Fruit fly (Drosophila melanogaster) whole organism, embryonic: ENCODE results near the gene CG6749.
A peak's percentile ranks its signal among the peaks of the same experiment; 100 is the strongest.

Experiments used
- Aef1 ChIP-seq: fragments of 200-800 bp; sonication (Bioruptor generic); IDR thresholded peaks from 3 replicates; pipeline ENCODE4 v1.3.6; 2022; ENCODE audit warnings: missing biosample characterization, missing genetic modification characterization
- CG10147 ChIP-seq: fragments of 200-800 bp; sonication (Bioruptor generic); optimal IDR thresholded peaks from 2 replicates; lab custom pipeline; 2019; ENCODE audit warnings: missing biosample characterization, mild to moderate bottlenecking, missing genetic modification characterization, moderate library complexity
- CG10431 ChIP-seq: fragments of 200-800 bp; sonication (Bioruptor generic); optimal IDR thresholded peaks from 3 replicates; lab custom pipeline; 2018; ENCODE audit warnings: missing biosample characterization, mild to moderate bottlenecking, missing genetic modification characterization
- CG12104 ChIP-seq: fragments of 200-800 bp; sonication (Bioruptor generic); optimal IDR thresholded peaks from 3 replicates; lab custom pipeline; 2016; ENCODE audit warnings: missing biosample characterization, missing genetic modification characterization
- CG12299 ChIP-seq: fragments of 200-800 bp; sonication (Bioruptor generic); optimal IDR thresholded peaks from 2 replicates; lab custom pipeline; 2018; ENCODE audit warnings: missing biosample characterization, mild to moderate bottlenecking, missing genetic modification characterization
- CG14441 ChIP-seq: fragments of 200-800 bp; sonication (Bioruptor generic); IDR thresholded peaks from 2 replicates; pipeline ENCODE4 v1.3.6; 2022; ENCODE audit warnings: missing biosample characterization, missing genetic modification characterization
- CG14965 ChIP-seq: fragments of 200-800 bp; sonication (Bioruptor generic); optimal IDR thresholded peaks from 2 replicates; lab custom pipeline; 2016; ENCODE audit warnings: missing biosample characterization, missing genetic modification characterization, borderline replicate concordance
- CG16779 ChIP-seq: fragments of 200-800 bp; sonication (Bioruptor generic); IDR thresholded peaks from 2 replicates; pipeline ENCODE4 v1.3.6; 2022; ENCODE audit warnings: missing biosample characterization, missing genetic modification characterization
- CG16813 ChIP-seq: fragments of 200-800 bp; sonication (Bioruptor generic); IDR thresholded peaks from 3 replicates; pipeline ENCODE4 v1.3.6; 2022; ENCODE audit warnings: missing biosample characterization, missing genetic modification characterization; ENCODE audit not compliant: partially characterized antibody
- CG17612 ChIP-seq: fragments of 200-800 bp; sonication (Bioruptor generic); IDR thresholded peaks from 2 replicates; pipeline ENCODE4 v1.3.6; 2022; ENCODE audit warnings: missing biosample characterization, missing genetic modification characterization
- CG17829 ChIP-seq: fragments of 200-800 bp; optimal IDR thresholded peaks from 2 replicates; lab custom pipeline; 2019; ENCODE audit warnings: missing biosample characterization, mild to moderate bottlenecking, missing genetic modification characterization, moderate library complexity
- CG30020 ChIP-seq: fragments of 200-800 bp; optimal IDR thresholded peaks from 2 replicates; lab custom pipeline; 2019; ENCODE audit warnings: missing biosample characterization, mild to moderate bottlenecking, missing genetic modification characterization, moderate library complexity
- CG4730 ChIP-seq: fragments of 200-800 bp; sonication (Bioruptor generic); IDR thresholded peaks from 2 replicates; pipeline ENCODE4 v1.3.6; 2022; ENCODE audit warnings: missing biosample characterization, missing genetic modification characterization
- CG4820 ChIP-seq: fragments of 200-800 bp; sonication (Bioruptor generic); optimal IDR thresholded peaks from 3 replicates; lab custom pipeline; 2016; ENCODE audit warnings: missing biosample characterization, missing genetic modification characterization
- CG6272 ChIP-seq: fragments of 200-800 bp; sonication (Bioruptor generic); IDR thresholded peaks from 2 replicates; pipeline ENCODE4 v1.3.6; 2022; ENCODE audit warnings: missing biosample characterization, missing genetic modification characterization
- CG6791 ChIP-seq: fragments of 200-800 bp; sonication (Bioruptor generic); IDR thresholded peaks from 3 replicates; pipeline ENCODE4 v1.3.6; 2022; ENCODE audit warnings: missing biosample characterization, missing genetic modification characterization; ENCODE audit not compliant: partially characterized antibody
- CG7987 ChIP-seq: fragments of 200-800 bp; sonication (Bioruptor generic); optimal IDR thresholded peaks from 2 replicates; lab custom pipeline; 2018; ENCODE audit warnings: missing biosample characterization, mild to moderate bottlenecking, missing genetic modification characterization, moderate library complexity
- CTCF ChIP-seq: fragments of 200-800 bp; sonication (Bioruptor generic); optimal IDR thresholded peaks from 2 replicates; lab custom pipeline; 2017; ENCODE audit warnings: missing biosample characterization, mild to moderate bottlenecking, missing genetic modification characterization, moderate library complexity
- CoRest ChIP-seq: fragments of 200-800 bp; sonication (Bioruptor generic); optimal IDR thresholded peaks from 3 replicates; lab custom pipeline; 2018; ENCODE audit warnings: missing biosample characterization, mild to moderate bottlenecking, missing genetic modification characterization, moderate library complexity
- MTF-1 ChIP-seq: fragments of 200-800 bp; sonication (Bioruptor generic); optimal IDR thresholded peaks from 2 replicates; lab custom pipeline; 2018; ENCODE audit warnings: missing biosample characterization, mild to moderate bottlenecking, missing genetic modification characterization, borderline replicate concordance
- Ravus ChIP-seq: fragments of 200-800 bp; sonication (Bioruptor generic); IDR thresholded peaks from 2 replicates; pipeline ENCODE4 v1.3.6; 2022; ENCODE audit warnings: missing biosample characterization, missing genetic modification characterization
- Vsx1 ChIP-seq: fragments of 200-800 bp; sonication (Bioruptor generic); optimal IDR thresholded peaks from 2 replicates; lab custom pipeline; 2017; ENCODE audit warnings: missing biosample characterization, mild to moderate bottlenecking, missing genetic modification characterization, missing genetic modification reagents
- Xbp1 ChIP-seq: fragments of 200-800 bp; sonication (Bioruptor generic); optimal IDR thresholded peaks from 3 replicates; lab custom pipeline; 2016; ENCODE audit warnings: missing biosample characterization, mild to moderate bottlenecking, missing genetic modification characterization
- ab ChIP-seq: fragments of 200-800 bp; sonication (Bioruptor generic); optimal IDR thresholded peaks from 2 replicates; lab custom pipeline; 2016; ENCODE audit warnings: missing biosample characterization, missing genetic modification characterization
- bab2 ChIP-seq: fragments of 200-800 bp; sonication (Bioruptor generic); optimal IDR thresholded peaks from 2 replicates; lab custom pipeline; 2016; ENCODE audit warnings: missing biosample characterization, missing genetic modification characterization
- bcd ChIP-seq: fragments of 200-800 bp; sonication (Bioruptor generic); optimal IDR thresholded peaks from 2 replicates; lab custom pipeline; 2017; ENCODE audit warnings: missing biosample characterization, mild to moderate bottlenecking, missing genetic modification characterization
- bowl ChIP-seq: fragments of 200-800 bp; sonication (Bioruptor generic); IDR thresholded peaks from 2 replicates; pipeline ENCODE4 v1.3.6; 2022; ENCODE audit warnings: missing biosample characterization, missing genetic modification characterization
- btn ChIP-seq: fragments of 200-800 bp; sonication (Bioruptor generic); optimal IDR thresholded peaks from 2 replicates; lab custom pipeline; 2016; ENCODE audit warnings: missing biosample characterization, missing genetic modification characterization
- cato ChIP-seq: fragments of 200-800 bp; sonication (Bioruptor generic); optimal IDR thresholded peaks from 2 replicates; lab custom pipeline; 2016; ENCODE audit warnings: missing biosample characterization, missing genetic modification characterization, borderline replicate concordance
- croc ChIP-seq: fragments of 200-800 bp; sonication (Bioruptor generic); conservative IDR thresholded peaks from 3 replicates; pipeline ENCODE4 v1.3.6; 2022; ENCODE audit warnings: missing biosample characterization, missing genetic modification characterization
- dimm ChIP-seq: fragments of 200-800 bp; sonication (Bioruptor generic); IDR thresholded peaks from 2 replicates; pipeline ENCODE4 v1.3.6; 2022; ENCODE audit warnings: missing biosample characterization, missing genetic modification characterization
- dmrt99B ChIP-seq: fragments of 200-800 bp; sonication (Bioruptor generic); optimal IDR thresholded peaks from 2 replicates; lab custom pipeline; 2018; ENCODE audit warnings: missing biosample characterization, mild to moderate bottlenecking, missing genetic modification characterization, moderate library complexity
- fd102C ChIP-seq: fragments of 200-800 bp; sonication (Bioruptor generic); optimal IDR thresholded peaks from 2 replicates; lab custom pipeline; 2018; ENCODE audit warnings: missing biosample characterization, mild to moderate bottlenecking, missing genetic modification characterization, moderate library complexity
- fd96Cb ChIP-seq: fragments of 200-800 bp; sonication (Bioruptor generic); optimal IDR thresholded peaks from 2 replicates; lab custom pipeline; 2018; ENCODE audit warnings: missing biosample characterization, mild to moderate bottlenecking, missing genetic modification characterization, moderate library complexity
- gcm ChIP-seq: fragments of 200-800 bp; sonication (Bioruptor generic); optimal IDR thresholded peaks from 2 replicates; lab custom pipeline; 2019; ENCODE audit warnings: missing biosample characterization, mild to moderate bottlenecking, missing genetic modification characterization, moderate library complexity
- her ChIP-seq: fragments of 200-800 bp; sonication (Bioruptor generic); optimal IDR thresholded peaks from 2 replicates; lab custom pipeline; 2016; ENCODE audit warnings: missing biosample characterization, missing genetic modification characterization
- inv ChIP-seq: fragments of 200-800 bp; sonication (Bioruptor generic); IDR thresholded peaks from 2 replicates; pipeline ENCODE4 v1.3.6; 2022; ENCODE audit warnings: missing biosample characterization, missing genetic modification characterization; ENCODE audit not compliant: partially characterized antibody
- jigr1 ChIP-seq: fragments of 200-800 bp; sonication (Bioruptor generic); IDR thresholded peaks from 3 replicates; pipeline ENCODE4 v1.3.6; 2022; ENCODE audit warnings: missing biosample characterization, missing genetic modification characterization
- lbe ChIP-seq: fragments of 200-800 bp; sonication (Bioruptor generic); optimal IDR thresholded peaks from 2 replicates; lab custom pipeline; 2016; ENCODE audit warnings: missing biosample characterization, mild to moderate bottlenecking, missing genetic modification characterization
- nau ChIP-seq: fragments of 200-800 bp; sonication (Bioruptor generic); optimal IDR thresholded peaks from 3 replicates; lab custom pipeline; 2017; ENCODE audit warnings: missing biosample characterization, mild to moderate bottlenecking, missing genetic modification characterization, missing genetic modification reagents
- odd ChIP-seq: fragments of 200-800 bp; sonication (Bioruptor generic); optimal IDR thresholded peaks from 2 replicates; lab custom pipeline; 2017; ENCODE audit warnings: missing biosample characterization, mild to moderate bottlenecking, missing genetic modification characterization
- pan ChIP-seq, 4 experiments: fragments of >200 bp in 3 of 4; fragments of 200-800 bp in 1 of 4; sonication (Bioruptor generic) in 1 of 4; optimal IDR thresholded peaks in 3 of 4; IDR thresholded peaks in 1 of 4; 2 replicates each; pipeline versions ENCODE4 v1.3.6 to Lab custom; 2017 to 2022; ENCODE audit warnings: missing biosample characterization in 2 of 4, missing genetic modification characterization in 2 of 4, mixed read lengths in 1 of 4
- pnt ChIP-seq: fragments of 200-800 bp; sonication (Bioruptor generic); optimal IDR thresholded peaks from 3 replicates; lab custom pipeline; 2016; ENCODE audit warnings: missing biosample characterization, missing genetic modification characterization
- prd ChIP-seq, 3 experiments: fragments of >200 bp in 2 of 3; fragments of 200-800 bp in 1 of 3; sonication (Bioruptor generic) in 1 of 3; optimal IDR thresholded peaks in 2 of 3; IDR thresholded peaks in 1 of 3; 2 replicates in 2 of 3; 3 replicates in 1 of 3; pipeline versions ENCODE4 v1.3.6 to Lab custom; 2017 to 2022; ENCODE audit warnings: missing biosample characterization in 1 of 3, missing genetic modification characterization in 1 of 3
- seq ChIP-seq: fragments of 200-800 bp; sonication (Bioruptor generic); IDR thresholded peaks from 2 replicates; pipeline ENCODE4 v1.3.6; 2022; ENCODE audit warnings: missing biosample characterization, missing genetic modification characterization
- sima ChIP-seq: fragments of 200-800 bp; sonication (Bioruptor generic); optimal IDR thresholded peaks from 2 replicates; lab custom pipeline; 2016; ENCODE audit warnings: missing biosample characterization, missing genetic modification characterization
- vvl ChIP-seq: fragments of 200-800 bp; sonication (Bioruptor generic); IDR thresholded peaks from 2 replicates; pipeline ENCODE4 v1.3.6; 2022; ENCODE audit warnings: missing biosample characterization, missing genetic modification characterization
- wor ChIP-seq: fragments of 200-800 bp; sonication (Bioruptor generic); IDR thresholded peaks from 2 replicates; pipeline ENCODE4 v1.3.6; 2022; ENCODE audit warnings: missing biosample characterization, missing genetic modification characterization

CG6749 gene

DNA sequence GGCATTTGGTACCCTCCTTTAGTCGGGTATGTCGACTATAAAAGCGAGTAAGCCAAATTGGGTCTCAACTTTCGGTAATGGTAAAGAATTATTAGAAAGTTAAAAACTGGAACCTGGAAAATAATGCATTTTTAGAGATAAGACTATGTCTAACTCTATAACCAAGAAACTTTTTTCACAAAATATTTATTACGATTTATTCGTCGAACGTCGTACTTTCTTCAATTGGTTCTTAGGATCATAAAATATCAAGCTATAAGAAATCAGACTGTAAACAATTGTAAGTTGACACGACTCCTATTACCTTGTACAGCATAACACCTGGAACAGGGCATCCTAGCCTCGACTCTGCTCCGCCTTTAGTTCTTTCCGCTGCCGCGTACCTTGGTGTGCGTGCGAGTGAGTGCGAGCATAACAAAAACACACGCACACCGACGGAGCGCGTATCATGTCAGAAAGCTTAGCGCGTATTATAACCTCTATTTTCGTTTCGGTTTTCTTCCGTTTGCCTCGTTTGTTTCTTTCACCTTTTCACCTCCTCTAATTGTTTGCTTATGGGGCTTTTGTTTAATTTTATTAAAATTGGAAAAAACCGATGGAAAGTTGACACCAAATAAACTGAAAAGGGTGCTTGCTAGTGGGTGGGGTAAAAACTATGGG, 40.6 kb downstream of the CG6749 start (continued):
- peak; percentile 84 for TF ChIP-seq CG10431 (GFP tag; lab: Kevin White, UChicago)
- peak; percentile 96 for TF ChIP-seq Xbp1
- peak; percentile 88 for TF ChIP-seq CG14441 (GFP tag; lab: Robert Waterston, UW)
- TF ChIP-seq lbe: peak; percentile 78
- peak; percentile 98 for TF ChIP-seq bcd
- TF ChIP-seq dimm (GFP tag; lab: Robert Waterston, UW): peak; percentile 79
- TF ChIP-seq CG17829: peak; percentile 94
- peak; percentile 96 for TF ChIP-seq cato (GFP tag; lab: Kevin White, UChicago)
- peak; percentile 79 for TF ChIP-seq CG6272 (GFP tag; lab: Robert Waterston, UW)
- TF ChIP-seq CG4820 (GFP tag; lab: Kevin White, UChicago): peak; percentile 96
- TF ChIP-seq CG16779 (GFP tag; lab: Robert Waterston, UW): peak; percentile 59; the same call in 1 of the 2 replicates
- peak; percentile 96 for TF ChIP-seq pnt (GFP tag; lab: Kevin White, UChicago)
- peak; percentile 80 for TF ChIP-seq sima (GFP tag; lab: Kevin White, UChicago)
- TF ChIP-seq CG10147 (GFP tag; lab: Kevin White, UChicago): peak; percentile 97
- peak; percentile 52 for TF ChIP-seq CTCF (GFP tag; lab: Kevin White, UChicago)
- TF ChIP-seq pan (optimal IDR thresholded peaks at IDR 0.05; lab: Kevin White, UChicago): no peak
- peak; percentile 27 to 83 for TF ChIP-seq pan (GFP tag; optimal IDR thresholded peaks at IDR 0.05 in 1 of 2, IDR thresholded peaks at IDR 0.05 in 1 of 2)
- TF ChIP-seq nau (GFP tag; lab: Kevin White, UChicago): peak; percentile 92
- peak; percentile 77 for TF ChIP-seq CG14965
- peak; percentile 98 for TF ChIP-seq CG12104 (GFP tag; lab: Kevin White, UChicago)
- TF ChIP-seq CG17612 (GFP tag; lab: Robert Waterston, UW): peak; percentile 64
- peak; percentile 82; the same call in 2 of the 3 replicates for TF ChIP-seq jigr1 (GFP tag; lab: Robert Waterston, UW)
- no peak for TF ChIP-seq inv (GFP tag; lab: Robert Waterston, UW)
- TF ChIP-seq CG4730 (GFP tag; lab: Robert Waterston, UW): peak; percentile 86
- TF ChIP-seq CG6791 (GFP tag; lab: Robert Waterston, UW): no peak
- peak; percentile 97 for TF ChIP-seq bab2 (GFP tag; lab: Kevin White, UChicago)
- peak; percentile 84 for TF ChIP-seq vvl
- TF ChIP-seq seq: peak; percentile 91
- peak; percentile 82 for TF ChIP-seq CG7987 (GFP tag; lab: Kevin White, UChicago)
- peak; percentile 99 for TF ChIP-seq CoRest (tag; lab: Kevin White, UChicago)
- TF ChIP-seq Vsx1: peak; percentile 88
- TF ChIP-seq CG16813 (GFP tag; lab: Robert Waterston, UW): no peak
- peak; percentile 33; the same call in 1 of the 2 replicates for TF ChIP-seq bowl (GFP tag; lab: Robert Waterston, UW)
- peak; percentile 89 for TF ChIP-seq wor (GFP tag; lab: Robert Waterston, UW)
- TF ChIP-seq CG30020: peak; percentile 81
- peak; percentile 65 for TF ChIP-seq Ravus (GFP tag; lab: Robert Waterston, UW)
- TF ChIP-seq prd (optimal IDR thresholded peaks at IDR 0.05; lab: Kevin White, UChicago): no peak
- peak; percentile 92 for TF ChIP-seq prd (GFP tag; IDR thresholded peaks at IDR 0.05; lab: Robert Waterston, UW)
- TF ChIP-seq croc: peak; percentile 86
- TF ChIP-seq fd96Cb: peak; percentile 94
- peak; percentile 95 for TF ChIP-seq odd (GFP tag; lab: Kevin White, UChicago)
- peak; percentile 88 for TF ChIP-seq ab (GFP tag; lab: Kevin White, UChicago)
- peak; percentile 85 for TF ChIP-seq gcm (GFP tag; lab: Kevin White, UChicago)
- TF ChIP-seq dmrt99B (tag; lab: Kevin White, UChicago): peak; percentile 97
- TF ChIP-seq btn (GFP tag; lab: Kevin White, UChicago): peak; percentile 90
- peak; percentile 16 for TF ChIP-seq fd102C
- peak; percentile 86 for TF ChIP-seq CG12299 (tag; lab: Kevin White, UChicago)
- peak; percentile 68 for TF ChIP-seq MTF-1 (GFP tag; lab: Kevin White, UChicago)
- peak; percentile 94 for TF ChIP-seq her (GFP tag; lab: Kevin White, UChicago)
- TF ChIP-seq Aef1 (GFP tag; lab: Robert Waterston, UW): peak; percentile 85
